Worm (Caenorhabditis elegans): ENCODE data around the gene K03B4.9.

The K03B4.9 gene

ce11 chrV:4626344-4626743, 46.0 kb downstream of the K03B4.9 start:
- TF ChIP-seq ama-1 (optimal IDR thresholded peaks at IDR 0.05) (no peak), fkh-10 (GFP tag; optimal IDR thresholded peaks at IDR 0.05) (peak; percentile 48)

ce11 chrV:4624717-4625116, 47.7 kb downstream of the K03B4.9 start:
- TF ChIP-seq nhr-23 (tag; optimal IDR thresholded peaks at IDR 0.05) (no peak), nfya-1 (tag; optimal IDR thresholded peaks at IDR 0.05; ENCODE audit: insufficient read depth) (peak; percentile 98), ceh-16 (tag; optimal IDR thresholded peaks at IDR 0.05) (no peak)

ce11 chrV:4623535-4623934, 48.9 kb downstream of the K03B4.9 start:
- TF ChIP-seq nhr-12 (tag; optimal IDR thresholded peaks at IDR 0.05), result no peak
- no peak for TF ChIP-seq mdl-1 (tag; optimal IDR thresholded peaks at IDR 0.05)
- no peak for TF ChIP-seq nhr-11 (tag; optimal IDR thresholded peaks at IDR 0.05)
- no peak for TF ChIP-seq pqm-1 (tag; optimal IDR thresholded peaks at IDR 0.05)
- no peak for TF ChIP-seq ztf-4 (tag; optimal IDR thresholded peaks at IDR 0.05)
- TF ChIP-seq fos-1 (tag; optimal IDR thresholded peaks at IDR 0.05), result no peak
- peak; percentile 98 for TF ChIP-seq nfya-1 (tag; optimal IDR thresholded peaks at IDR 0.05; ENCODE audit: insufficient read depth)
- no peak for TF ChIP-seq nhr-23 (tag; optimal IDR thresholded peaks at IDR 0.05)
- TF ChIP-seq tbx-2 (tag; optimal IDR thresholded peaks at IDR 0.05), result no peak
